Worm (Caenorhabditis elegans) whole organism, L2 larva: ENCODE results near the gene dnj-17.
A peak's percentile ranks its signal among the peaks of the same experiment; 100 is the strongest.

Experiments used
- egl-27 ChIP-seq: sonication (generic microtip); optimal IDR thresholded peaks from 3 replicates; lab custom pipeline; 2017; ENCODE audit warnings: missing biosample characterization, missing genetic modification reagents, missing genetic modification characterization
- sma-3 ChIP-seq: sonication (generic microtip); optimal IDR thresholded peaks from 2 replicates; lab custom pipeline; 2016; ENCODE audit warnings: missing genetic modification reagents, missing genetic modification characterization, missing compliant biosample characterization

- TF ChIP-seq egl-27 (tag; lab: Kevin White, UChicago) (no peak), sma-3 (GFP tag; lab: Kevin White, UChicago) (peak; percentile 32)
Measured at ce11 chrIII:13377249-13377648, 15.9 kb downstream of the dnj-17 start.
